Worm (Caenorhabditis elegans) whole organism, L2 larva: ENCODE data around the gene mul-1.

Experiments used
- ZK546.5 ChIP-seq: sonication (generic microtip); optimal IDR thresholded peaks from 2 replicates; lab custom pipeline; 2017; ENCODE audit warnings: missing biosample characterization, missing genetic modification characterization
- ama-1 ChIP-seq: fragments of 150-350 bp; optimal IDR thresholded peaks from 2 replicates; lab custom pipeline; 2018; ENCODE audit warnings: inconsistent platforms
- ceh-16 ChIP-seq: fragments of 150-350 bp; optimal IDR thresholded peaks from 2 replicates; lab custom pipeline; 2014; ENCODE audit warnings: missing biosample characterization, missing genetic modification characterization
- dmd-4 ChIP-seq: sonication (generic microtip); optimal IDR thresholded peaks from 2 replicates; lab custom pipeline; 2017; ENCODE audit warnings: missing biosample characterization, missing genetic modification characterization
- lin-13 ChIP-seq: fragments of 150-350 bp; optimal IDR thresholded peaks from 2 replicates; lab custom pipeline; 2014; ENCODE audit warnings: missing biosample characterization, missing genetic modification reagents, missing genetic modification characterization
- mab-5 ChIP-seq: fragments of 150-350 bp; optimal IDR thresholded peaks from 2 replicates; lab custom pipeline; 2014; ENCODE audit warnings: missing biosample characterization, missing genetic modification characterization
- nhr-237 ChIP-seq: fragments of 150-350 bp; optimal IDR thresholded peaks from 2 replicates; lab custom pipeline; 2014; ENCODE audit warnings: missing biosample characterization, missing genetic modification characterization
- peb-1 ChIP-seq: fragments of 150-350 bp; optimal IDR thresholded peaks from 2 replicates; lab custom pipeline; 2014; ENCODE audit warnings: missing biosample characterization, missing genetic modification characterization
- snpc-4 ChIP-seq: fragments of 150-350 bp; optimal IDR thresholded peaks from 2 replicates; lab custom pipeline; 2014; ENCODE audit warnings: missing biosample characterization, missing genetic modification characterization
- unc-39 ChIP-seq: fragments of 150-350 bp; optimal IDR thresholded peaks from 2 replicates; lab custom pipeline; 2014; ENCODE audit warnings: missing biosample characterization, missing genetic modification characterization
- unc-62 ChIP-seq: fragments of 150-350 bp; optimal IDR thresholded peaks from 2 replicates; lab custom pipeline; 2014; ENCODE audit warnings: missing biosample characterization, missing genetic modification reagents, missing genetic modification characterization
- zag-1 ChIP-seq: fragments of 150-350 bp; optimal IDR thresholded peaks from 2 replicates; lab custom pipeline; 2014; ENCODE audit warnings: missing biosample characterization, missing genetic modification characterization

DNA sequence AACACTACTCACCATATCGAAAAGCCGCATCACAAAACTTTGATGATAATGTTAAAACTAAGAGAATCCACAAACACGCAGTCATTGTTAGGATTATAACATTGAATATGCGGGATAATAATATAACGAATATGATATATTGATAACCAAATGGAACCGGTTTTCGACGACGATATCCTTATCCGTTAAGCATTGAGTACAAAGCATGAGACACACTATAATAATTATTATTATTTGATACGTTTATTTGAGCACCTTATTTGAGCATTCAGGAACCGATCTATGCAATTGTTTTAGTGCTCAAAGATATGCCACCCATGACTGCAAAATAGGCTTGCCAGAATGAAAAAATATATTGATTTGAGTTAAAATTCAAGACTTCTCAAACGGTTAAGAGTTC, 48.4 kb downstream of the mul-1 start, which contains the start of gene W03D2.9:
- no peak for TF ChIP-seq snpc-4 (tag; lab: Kevin White, UChicago)
- no peak for TF ChIP-seq unc-39 (tag; lab: Kevin White, UChicago)
- no peak for TF ChIP-seq peb-1
- no peak for TF ChIP-seq ceh-16
- TF ChIP-seq lin-13 (GFP tag; lab: Kevin White, UChicago), result no peak
- no peak for TF ChIP-seq mab-5
- TF ChIP-seq ama-1, result no peak
- no peak for TF ChIP-seq zag-1 (tag; lab: Kevin White, UChicago)
- no peak for TF ChIP-seq nhr-237 (tag; lab: Kevin White, UChicago)
- no peak for TF ChIP-seq unc-62 (GFP tag; lab: Kevin White, UChicago)
- TF ChIP-seq ZK546.5, result no peak
- no peak for TF ChIP-seq dmd-4 (tag; lab: Kevin White, UChicago)
